Fruit fly (Drosophila melanogaster) whole organism, wandering third instar larva: ENCODE results near the gene CG15306.

Experiments used
- CG9705 ChIP-seq: fragments of 200-800 bp; sonication (Bioruptor generic); optimal IDR thresholded peaks from 2 replicates; lab custom pipeline; 2018; ENCODE audit warnings: missing biosample characterization, mild to moderate bottlenecking, missing genetic modification characterization
- CrebA ChIP-seq: fragments of 200-800 bp; sonication (Bioruptor generic); optimal IDR thresholded peaks from 2 replicates; lab custom pipeline; 2016; ENCODE audit warnings: missing biosample characterization, mild to moderate bottlenecking, missing genetic modification characterization, borderline replicate concordance
- Hr83 ChIP-seq: fragments of 200-300 bp; sonication (Bioruptor generic); optimal IDR thresholded peaks from 2 replicates; lab custom pipeline; 2016; ENCODE audit warnings: missing biosample characterization, mild to moderate bottlenecking, missing genetic modification characterization, moderate library complexity; ENCODE audit not compliant: poor library complexity, severe bottlenecking
- Jra ChIP-seq: sonication (Bioruptor generic); optimal IDR thresholded peaks from 2 replicates; lab custom pipeline; 2016; ENCODE audit warnings: missing biosample characterization, missing genetic modification characterization
- Mio ChIP-seq: sonication (Bioruptor generic); optimal IDR thresholded peaks from 2 replicates; lab custom pipeline; 2016; ENCODE audit warnings: missing biosample characterization, missing genetic modification characterization
- Myc ChIP-seq: fragments of >200 bp; optimal IDR thresholded peaks from 2 replicates; lab custom pipeline; 2017
- N ChIP-seq: fragments of >200 bp; optimal IDR thresholded peaks from 2 replicates; lab custom pipeline; 2018; ENCODE audit warnings: missing biosample characterization, missing external identifiers, missing genetic modification characterization
- OdsH ChIP-seq: fragments of 200-800 bp; sonication (Bioruptor generic); optimal IDR thresholded peaks from 2 replicates; lab custom pipeline; 2016; ENCODE audit warnings: missing biosample characterization, mild to moderate bottlenecking, missing genetic modification characterization
- Vsx2 ChIP-seq: fragments of 200-300, 225-300 bp; sonication (Bioruptor generic); optimal IDR thresholded peaks from 2 replicates; lab custom pipeline; 2018; ENCODE audit warnings: missing biosample characterization, missing genetic modification characterization; ENCODE audit not compliant: partially characterized antibody
- brk ChIP-seq: fragments of 200-800 bp; sonication (Bioruptor generic); optimal IDR thresholded peaks from 2 replicates; lab custom pipeline; 2016; ENCODE audit warnings: missing biosample characterization, mild to moderate bottlenecking, missing genetic modification characterization
- dsf ChIP-seq: sonication (Bioruptor generic); optimal IDR thresholded peaks from 2 replicates; lab custom pipeline; 2016; ENCODE audit warnings: missing biosample characterization, missing genetic modification characterization, borderline replicate concordance
- lola ChIP-seq: fragments of >200 bp; optimal IDR thresholded peaks from 2 replicates; lab custom pipeline; 2017; ENCODE audit warnings: missing biosample characterization, missing genetic modification characterization
- pan ChIP-seq: fragments of >200 bp; optimal IDR thresholded peaks from 2 replicates; lab custom pipeline; 2017
- psq ChIP-seq: fragments of 200-800 bp; sonication (Bioruptor generic); optimal IDR thresholded peaks from 3 replicates; lab custom pipeline; 2017; ENCODE audit warnings: missing biosample characterization, mild to moderate bottlenecking, missing genetic modification characterization, moderate library complexity
- woc ChIP-seq: sonication (Bioruptor generic); optimal IDR thresholded peaks from 2 replicates; lab custom pipeline; 2016; ENCODE audit warnings: missing biosample characterization, mild to moderate bottlenecking, missing genetic modification characterization

CG15306 gene

dm6 chrX:10290761-10291041 lies 40.9 kb downstream of the CG15306 start:
- TF ChIP-seq CG9705 (GFP tag; lab: Kevin White, UChicago) (no peak), Vsx2 (GFP tag; lab: Kevin White, UChicago) (no peak), N (GFP tag; lab: Kevin White, UChicago) (no peak), Hr83 (GFP tag; lab: Kevin White, UChicago) (no peak), psq (no peak), dsf (GFP tag; lab: Kevin White, UChicago) (no peak), OdsH (GFP tag; lab: Kevin White, UChicago) (no peak), Mio (no peak), pan (lab: Kevin White, UChicago) (no peak), CrebA (GFP tag; lab: Kevin White, UChicago) (no peak), lola (GFP tag; lab: Kevin White, UChicago) (no peak), brk (GFP tag; lab: Kevin White, UChicago) (no peak)
- TF ChIP-seq, all 38 proteins: peak for 0

dm6 chrX:10289935-10290760 lies 41.5 kb downstream of the CG15306 start:
- TF ChIP-seq Jra (GFP tag; lab: Kevin White, UChicago) (no peak), Myc (lab: Kevin White, UChicago) (peak; percentile 82), woc (GFP tag; lab: Kevin White, UChicago) (peak; percentile 26)
- TF ChIP-seq, all 38 proteins: peak for 2
